Fruit fly (Drosophila melanogaster): ENCODE measurements around the gene CG32645.

dm6 chrX:13113863-13114407 is 25.1 kb upstream of the CG32645 start:
- TF ChIP-seq jim (GFP tag; optimal IDR thresholded peaks at IDR 0.05) (no peak), h (GFP tag; optimal IDR thresholded peaks at IDR 0.05) (no peak), tai (GFP tag; optimal IDR thresholded peaks at IDR 0.05) (no peak), Vsx2 (GFP tag; optimal IDR thresholded peaks at IDR 0.05; ENCODE audit: partially characterized antibody) (no peak), CG9705 (GFP tag; optimal IDR thresholded peaks at IDR 0.05) (no peak), Abd-B (GFP tag; optimal IDR thresholded peaks at IDR 0.05) (no peak), sv (GFP tag; optimal IDR thresholded peaks at IDR 0.05) (no peak), Dfd (GFP tag; optimal IDR thresholded peaks at IDR 0.05) (no peak), Myc (optimal IDR thresholded peaks at IDR 0.05) (no peak), br (GFP tag; optimal IDR thresholded peaks at IDR 0.05) (no peak), pan (optimal IDR thresholded peaks at IDR 0.05) (no peak), Sp1 (GFP tag; optimal IDR thresholded peaks at IDR 0.05) (no peak)
